Fruit fly (Drosophila melanogaster) whole organism, wandering third instar larva: ENCODE results near the gene CG18764.

ENCODE experiments used
- Dfd ChIP-seq: fragments of >200 bp; optimal IDR thresholded peaks from 2 replicates; lab custom pipeline; 2017; ENCODE audit warnings: missing biosample characterization, missing genetic modification characterization
- Hnf4 ChIP-seq: fragments of 200-800 bp; sonication (Bioruptor generic); optimal IDR thresholded peaks from 2 replicates; lab custom pipeline; 2016; ENCODE audit warnings: missing biosample characterization, mild to moderate bottlenecking, missing genetic modification characterization
- Myc ChIP-seq: fragments of >200 bp; optimal IDR thresholded peaks from 2 replicates; lab custom pipeline; 2017
- OdsH ChIP-seq: fragments of 200-800 bp; sonication (Bioruptor generic); optimal IDR thresholded peaks from 2 replicates; lab custom pipeline; 2016; ENCODE audit warnings: missing biosample characterization, mild to moderate bottlenecking, missing genetic modification characterization
- brk ChIP-seq: fragments of 200-800 bp; sonication (Bioruptor generic); optimal IDR thresholded peaks from 2 replicates; lab custom pipeline; 2016; ENCODE audit warnings: missing biosample characterization, mild to moderate bottlenecking, missing genetic modification characterization
- ey ChIP-seq: fragments of 200-800 bp; sonication (Bioruptor generic); optimal IDR thresholded peaks from 2 replicates; lab custom pipeline; 2016; ENCODE audit warnings: missing biosample characterization, missing genetic modification characterization
- fru ChIP-seq: fragments of 200-800 bp; sonication (Bioruptor generic); optimal IDR thresholded peaks from 3 replicates; lab custom pipeline; 2016; ENCODE audit warnings: missing biosample characterization, mild to moderate bottlenecking, missing genetic modification characterization
- jim ChIP-seq: fragments of 175-275, 200-325 bp; sonication (Bioruptor generic); optimal IDR thresholded peaks from 2 replicates; lab custom pipeline; 2016; ENCODE audit warnings: missing biosample characterization, mild to moderate bottlenecking, missing genetic modification characterization
- usp ChIP-seq: fragments of >200 bp; optimal IDR thresholded peaks from 2 replicates; lab custom pipeline; 2017; ENCODE audit warnings: missing biosample characterization, missing genetic modification characterization

- TF ChIP-seq OdsH (GFP tag; lab: Kevin White, UChicago), result no peak
- TF ChIP-seq Dfd, result no peak
- TF ChIP-seq ey, result no peak
- no peak for TF ChIP-seq jim (GFP tag; lab: Kevin White, UChicago)
- no peak for TF ChIP-seq brk
- TF ChIP-seq Myc (lab: Kevin White, UChicago), result no peak
- no peak for TF ChIP-seq Hnf4
- TF ChIP-seq fru, result no peak
- TF ChIP-seq usp, result no peak
Observed at dm6 chr3R:11617849-11618248, 8.8 kb upstream of the CG18764 start.
